Fruit fly (Drosophila melanogaster) whole organism, embryonic: Measurements from ENCODE around the gene NijB.

Experiments
- B-H1 ChIP-seq: fragments of 200-800 bp; sonication (Bioruptor generic); IDR thresholded peaks from 3 replicates; pipeline ENCODE4 v1.3.6; 2022; ENCODE audit warnings: missing biosample characterization, missing genetic modification characterization
- Bgb ChIP-seq: fragments of 200-800 bp; sonication (Bioruptor generic); IDR thresholded peaks from 2 replicates; pipeline ENCODE4 v1.3.6; 2022; ENCODE audit warnings: missing biosample characterization, missing genetic modification characterization; ENCODE audit not compliant: partially characterized antibody
- CG10209 ChIP-seq: fragments of 200-800 bp; sonication (Bioruptor generic); optimal IDR thresholded peaks from 3 replicates; lab custom pipeline; 2017; ENCODE audit warnings: missing biosample characterization, mild to moderate bottlenecking, missing genetic modification characterization, missing genetic modification reagents
- CG12299 ChIP-seq: fragments of 200-800 bp; sonication (Bioruptor generic); optimal IDR thresholded peaks from 2 replicates; lab custom pipeline; 2018; ENCODE audit warnings: missing biosample characterization, mild to moderate bottlenecking, missing genetic modification characterization
- CG12391 ChIP-seq: fragments of 200-800 bp; sonication (Bioruptor generic); optimal IDR thresholded peaks from 3 replicates; lab custom pipeline; 2018; ENCODE audit warnings: missing biosample characterization, mild to moderate bottlenecking, missing genetic modification characterization, moderate library complexity
- CG12659 ChIP-seq: fragments of 200-800 bp; sonication (Bioruptor generic); optimal IDR thresholded peaks from 3 replicates; lab custom pipeline; 2017; ENCODE audit warnings: mild to moderate bottlenecking, missing biosample characterization, missing genetic modification reagents, missing genetic modification characterization
- CG12744 ChIP-seq: fragments of 200-800 bp; sonication (Bioruptor generic); optimal IDR thresholded peaks from 2 replicates; lab custom pipeline; 2016; ENCODE audit warnings: missing biosample characterization, missing genetic modification characterization
- CG14014 ChIP-seq: fragments of 200-800 bp; sonication (Bioruptor generic); IDR thresholded peaks from 2 replicates; pipeline ENCODE4 v1.3.6; 2022; ENCODE audit warnings: missing biosample characterization, missing genetic modification characterization
- CG14710 ChIP-seq: fragments of 200-800 bp; sonication (Bioruptor generic); optimal IDR thresholded peaks from 3 replicates; lab custom pipeline; 2019; ENCODE audit warnings: missing biosample characterization, mild to moderate bottlenecking, missing genetic modification characterization, moderate library complexity
- CG16863 ChIP-seq: fragments of 200-800 bp; sonication (Bioruptor generic); optimal IDR thresholded peaks from 3 replicates; lab custom pipeline; 2016; ENCODE audit warnings: missing biosample characterization, missing genetic modification characterization
- CG1792 ChIP-seq: fragments of 200-800 bp; sonication (Bioruptor generic); optimal IDR thresholded peaks from 2 replicates; lab custom pipeline; 2016; ENCODE audit warnings: missing biosample characterization, missing genetic modification characterization
- CG31365 ChIP-seq: fragments of 200-800 bp; sonication (Bioruptor generic); optimal IDR thresholded peaks from 2 replicates; lab custom pipeline; 2018; ENCODE audit warnings: missing biosample characterization, mild to moderate bottlenecking, missing genetic modification characterization
- CG34224 ChIP-seq: fragments of 200-800 bp; sonication (Bioruptor generic); IDR thresholded peaks from 3 replicates; pipeline ENCODE4 v1.3.6; 2022; ENCODE audit warnings: missing biosample characterization, missing genetic modification characterization; ENCODE audit not compliant: partially characterized antibody
- CG34422 ChIP-seq: fragments of 200-800 bp; sonication (Bioruptor generic); IDR thresholded peaks from 3 replicates; pipeline ENCODE4 v1.3.6; 2022; ENCODE audit warnings: missing biosample characterization, missing genetic modification characterization
- CG3726 ChIP-seq: fragments of 200-800 bp; sonication (Bioruptor generic); IDR thresholded peaks from 3 replicates; pipeline ENCODE4, ENCODE4 v1.3.6; 2022; ENCODE audit warnings: missing biosample characterization, missing genetic modification characterization
- CG3995 ChIP-seq: fragments of 200-800 bp; sonication (Bioruptor generic); optimal IDR thresholded peaks from 3 replicates; lab custom pipeline; 2016; ENCODE audit warnings: missing biosample characterization, missing genetic modification characterization
- CG6683 ChIP-seq: fragments of 200-800 bp; sonication (Bioruptor generic); optimal IDR thresholded peaks from 2 replicates; lab custom pipeline; 2017; ENCODE audit warnings: missing biosample characterization, mild to moderate bottlenecking, missing genetic modification characterization, missing genetic modification reagents
- CG7745 ChIP-seq: fragments of 200-800 bp; sonication (Bioruptor generic); optimal IDR thresholded peaks from 2 replicates; lab custom pipeline; 2018; ENCODE audit warnings: missing biosample characterization, mild to moderate bottlenecking, missing genetic modification characterization, moderate library complexity
- CG7987 ChIP-seq: fragments of 200-800 bp; sonication (Bioruptor generic); optimal IDR thresholded peaks from 2 replicates; lab custom pipeline; 2018; ENCODE audit warnings: missing biosample characterization, mild to moderate bottlenecking, missing genetic modification characterization, moderate library complexity
- CoRest ChIP-seq: fragments of 200-800 bp; sonication (Bioruptor generic); optimal IDR thresholded peaks from 3 replicates; lab custom pipeline; 2018; ENCODE audit warnings: missing biosample characterization, mild to moderate bottlenecking, missing genetic modification characterization, moderate library complexity
- Eip74EF ChIP-seq, 2 experiments: fragments of 200-800 bp in 1 of 2; fragments of >200 bp in 1 of 2; sonication (Bioruptor generic) in 1 of 2; optimal IDR thresholded peaks; 2 replicates each; lab custom pipeline; 2017 to 2019; ENCODE audit warnings: missing biosample characterization in 2 of 2, missing genetic modification characterization in 2 of 2, mild to moderate bottlenecking in 1 of 2, moderate library complexity in 1 of 2
- Hey ChIP-seq: fragments of 200-800 bp; sonication (Bioruptor generic); optimal IDR thresholded peaks from 3 replicates; lab custom pipeline; 2018; ENCODE audit warnings: missing biosample characterization, mild to moderate bottlenecking, missing genetic modification characterization
- Mes4 ChIP-seq: fragments of 200-800 bp; sonication (Bioruptor generic); optimal IDR thresholded peaks from 2 replicates; lab custom pipeline; 2016; ENCODE audit warnings: missing biosample characterization, missing genetic modification characterization
- NK7.1 ChIP-seq: fragments of 200-800 bp; sonication (Bioruptor generic); optimal IDR thresholded peaks from 3 replicates; lab custom pipeline; 2016; ENCODE audit warnings: missing biosample characterization, missing genetic modification characterization
- Opbp ChIP-seq: fragments of 200-800 bp; sonication (Bioruptor generic); IDR thresholded peaks from 3 replicates; pipeline ENCODE4 v1.3.6; 2022; ENCODE audit warnings: missing biosample characterization, missing genetic modification characterization; ENCODE audit not compliant: partially characterized antibody
- Poxn ChIP-seq: fragments of 200-800 bp; sonication (Bioruptor generic); IDR thresholded peaks from 2 replicates; pipeline ENCODE4 v1.3.6; 2022; ENCODE audit warnings: missing biosample characterization, missing genetic modification characterization
- Sry-β ChIP-seq: fragments of 200-800 bp; sonication (Bioruptor generic); optimal IDR thresholded peaks from 2 replicates; lab custom pipeline; 2018; ENCODE audit warnings: missing biosample characterization, mild to moderate bottlenecking, missing genetic modification characterization, moderate library complexity
- abd-A ChIP-seq: fragments of 200-800 bp; sonication (Bioruptor generic); optimal IDR thresholded peaks from 3 replicates; lab custom pipeline; 2019; ENCODE audit warnings: missing biosample characterization, mild to moderate bottlenecking, missing genetic modification characterization, moderate library complexity
- ase ChIP-seq: fragments of 200-800 bp; sonication (Bioruptor generic); IDR thresholded peaks from 3 replicates; pipeline ENCODE4 v1.3.6; 2022; ENCODE audit warnings: missing biosample characterization, missing genetic modification characterization
- ash1 ChIP-seq: fragments of 200-800 bp; sonication (Bioruptor generic); optimal IDR thresholded peaks from 2 replicates; lab custom pipeline; 2018; ENCODE audit warnings: missing biosample characterization, mild to moderate bottlenecking, missing genetic modification characterization
- bowl ChIP-seq: fragments of 200-800 bp; sonication (Bioruptor generic); IDR thresholded peaks from 2 replicates; pipeline ENCODE4 v1.3.6; 2022; ENCODE audit warnings: missing biosample characterization, missing genetic modification characterization
- cato ChIP-seq: fragments of 200-800 bp; sonication (Bioruptor generic); optimal IDR thresholded peaks from 2 replicates; lab custom pipeline; 2016; ENCODE audit warnings: missing biosample characterization, missing genetic modification characterization, borderline replicate concordance
- chm ChIP-seq: fragments of 200-800 bp; sonication (Bioruptor generic); IDR thresholded peaks from 2 replicates; pipeline ENCODE4 v1.3.6; 2022; ENCODE audit warnings: missing biosample characterization, missing genetic modification characterization
- danr ChIP-seq: fragments of 200-800 bp; sonication (Bioruptor generic); IDR thresholded peaks from 2 replicates; pipeline ENCODE4 v1.3.6; 2022; ENCODE audit warnings: missing biosample characterization, missing genetic modification characterization
- dpn ChIP-seq, 2 experiments: fragments of 200-800 bp; sonication (Bioruptor generic); optimal IDR thresholded peaks; 3 replicates each; lab custom pipeline; 2016; ENCODE audit warnings: missing biosample characterization in 2 of 2, missing genetic modification characterization in 2 of 2
- fd102C ChIP-seq: fragments of 200-800 bp; sonication (Bioruptor generic); optimal IDR thresholded peaks from 2 replicates; lab custom pipeline; 2018; ENCODE audit warnings: missing biosample characterization, mild to moderate bottlenecking, missing genetic modification characterization, moderate library complexity
- ftz-f1 ChIP-seq: fragments of 200-800 bp; sonication (Bioruptor generic); optimal IDR thresholded peaks from 2 replicates; lab custom pipeline; 2016; ENCODE audit warnings: missing biosample characterization, missing genetic modification characterization
- gcm ChIP-seq: fragments of 200-800 bp; sonication (Bioruptor generic); optimal IDR thresholded peaks from 2 replicates; lab custom pipeline; 2019; ENCODE audit warnings: missing biosample characterization, mild to moderate bottlenecking, missing genetic modification characterization, moderate library complexity
- insv ChIP-seq, 2 experiments: fragments of 200-800 bp; sonication (Bioruptor generic); optimal IDR thresholded peaks; 3 replicates each; lab custom pipeline; 2016 to 2018; ENCODE audit warnings: missing biosample characterization in 2 of 2, missing genetic modification characterization in 2 of 2
- klu ChIP-seq: fragments of 200-800 bp; sonication (Bioruptor generic); IDR thresholded peaks from 2 replicates; pipeline ENCODE4 v1.3.6; 2022; ENCODE audit warnings: missing biosample characterization, missing genetic modification characterization
- mld ChIP-seq: fragments of 200-800 bp; sonication (Bioruptor generic); IDR thresholded peaks from 3 replicates; pipeline ENCODE4 v1.3.6; 2022; ENCODE audit warnings: missing biosample characterization, missing genetic modification characterization; ENCODE audit not compliant: partially characterized antibody
- pan ChIP-seq, 4 experiments: fragments of >200 bp in 3 of 4; fragments of 200-800 bp in 1 of 4; sonication (Bioruptor generic) in 1 of 4; optimal IDR thresholded peaks in 3 of 4; IDR thresholded peaks in 1 of 4; 2 replicates each; pipeline versions ENCODE4 v1.3.6 to Lab custom; 2017 to 2022; ENCODE audit warnings: missing biosample characterization in 2 of 4, missing genetic modification characterization in 2 of 4, mixed read lengths in 1 of 4
- pb ChIP-seq: fragments of 200-800 bp; sonication (Bioruptor generic); optimal IDR thresholded peaks from 3 replicates; lab custom pipeline; 2016; ENCODE audit warnings: missing biosample characterization, missing genetic modification characterization
- toy ChIP-seq: fragments of 200-800 bp; sonication (Bioruptor generic); IDR thresholded peaks from 2 replicates; pipeline ENCODE4 v1.3.6; 2022; ENCODE audit warnings: missing biosample characterization, missing genetic modification characterization
- twi ChIP-seq: fragments of 200-800 bp; optimal IDR thresholded peaks from 2 replicates; lab custom pipeline; 2019; ENCODE audit warnings: missing biosample characterization, mild to moderate bottlenecking, missing genetic modification characterization, moderate library complexity
- vnd ChIP-seq: fragments of 200-800 bp; sonication (Bioruptor generic); IDR thresholded peaks from 3 replicates; pipeline ENCODE4 v1.3.6; 2022; ENCODE audit warnings: missing biosample characterization, missing genetic modification characterization; ENCODE audit not compliant: partially characterized antibody

Gene NijB

dm6 chr3L:18890283-18891175, 1.7 kb upstream of the NijB start, which contains the start of gene CG3961:
CG3961 (minus strand) TSS chr3L:18890483.
- TF ChIP-seq ftz-f1 (GFP tag; lab: Kevin White, UChicago) (no peak), CG14710 (peak; percentile 98), B-H1 (GFP tag; lab: Robert Waterston, UW) (peak; percentile 83; the same call in 2 of the 3 replicates), insv (GFP tag; optimal IDR thresholded peaks at IDR 0.05; lab: Kevin White, UChicago) (peak in 1 of 2 experiments; percentile 74), fd102C (GFP tag; lab: Kevin White, UChicago) (peak; percentile 68), CG10209 (GFP tag; lab: Kevin White, UChicago) (peak; percentile 98), CG12659 (GFP tag; lab: Kevin White, UChicago) (peak; percentile 99), Bgb (GFP tag; lab: Robert Waterston, UW) (no peak; the same call in 1 of the 2 replicates), CG3995 (GFP tag; lab: Kevin White, UChicago) (peak; percentile 36), pan (optimal IDR thresholded peaks at IDR 0.05; lab: Kevin White, UChicago) (no peak), pan (GFP tag; optimal IDR thresholded peaks at IDR 0.05 in 1 of 2, IDR thresholded peaks at IDR 0.05 in 1 of 2) (peak in 1 of 2 experiments; percentile 93), gcm (GFP tag; lab: Kevin White, UChicago) (peak; percentile 99), dpn (GFP tag; optimal IDR thresholded peaks at IDR 0.05; lab: Kevin White, UChicago) (peak; percentile 88 to 97), toy (GFP tag; lab: Robert Waterston, UW) (peak; percentile 69; the same call in 1 of the 2 replicates), bowl (GFP tag; lab: Robert Waterston, UW) (peak; percentile 52; the same call in 1 of the 2 replicates), CG6683 (GFP tag; lab: Kevin White, UChicago) (peak; percentile 95), chm (GFP tag; lab: Robert Waterston, UW) (peak; percentile 83; the same call in 1 of the 2 replicates), Hey (peak; percentile 59), vnd (no peak), CG34224 (peak; percentile 8; the same call in 1 of the 3 replicates), danr (GFP tag; lab: Robert Waterston, UW) (peak; percentile 90), pb (GFP tag; lab: Kevin White, UChicago) (peak; percentile 55), CG12391 (peak; percentile 99), CG12299 (tag; lab: Kevin White, UChicago) (peak; percentile 95), NK7.1 (GFP tag; lab: Kevin White, UChicago) (peak; percentile 81), mld (GFP tag; lab: Robert Waterston, UW) (no peak), CG1792 (peak; percentile 63), ase (GFP tag; lab: Robert Waterston, UW) (peak; percentile 88), CG3726 (peak; percentile 90; the same call in 1 of the 3 replicates), Sry-β (GFP tag; lab: Kevin White, UChicago) (peak; percentile 72), abd-A (tag; lab: Kevin White, UChicago) (peak; percentile 13), klu (GFP tag; lab: Robert Waterston, UW) (peak; percentile 91), Eip74EF (GFP tag; optimal IDR thresholded peaks at IDR 0.05; lab: Kevin White, UChicago) (peak in 1 of 2 experiments; percentile 99), twi (peak; percentile 96), CG14014 (GFP tag; lab: Robert Waterston, UW) (peak; percentile 88), ash1 (GFP tag; lab: Kevin White, UChicago) (no peak), cato (GFP tag; lab: Kevin White, UChicago) (peak; percentile 96), Mes4 (GFP tag; lab: Kevin White, UChicago) (peak; percentile 86), CG7987 (GFP tag; lab: Kevin White, UChicago) (peak; percentile 90), CG7745 (no peak), CG12744 (peak; percentile 80), CG16863 (GFP tag; lab: Kevin White, UChicago) (peak; percentile 90), CG31365 (tag; lab: Kevin White, UChicago) (peak; percentile 46), CoRest (tag; lab: Kevin White, UChicago) (peak; percentile 99), Opbp (GFP tag; lab: Robert Waterston, UW) (no peak), Poxn (GFP tag; lab: Robert Waterston, UW) (no peak), CG34422 (GFP tag; lab: Robert Waterston, UW) (peak; percentile 93)
